Worm (Caenorhabditis elegans): ENCODE results near the gene unc-44.

DNA sequence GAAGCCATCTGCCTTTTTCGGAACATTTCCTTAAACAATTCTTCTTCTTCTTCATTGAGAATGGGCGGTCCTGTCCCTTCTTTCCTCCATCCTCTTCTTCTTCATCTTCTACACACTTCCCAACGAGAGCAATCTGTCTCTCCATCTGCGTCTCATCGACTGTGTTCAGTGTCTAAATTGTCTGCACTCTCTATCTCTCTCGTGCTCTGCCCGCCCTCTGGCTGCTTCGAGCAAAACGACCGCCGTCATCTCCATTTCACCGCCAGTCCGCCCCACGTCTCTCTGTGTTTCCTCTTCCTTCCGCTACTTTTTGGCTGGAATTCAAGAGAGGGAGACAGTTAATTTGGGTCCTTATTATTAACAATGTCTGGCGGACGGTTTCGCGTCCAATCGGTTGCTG is 78.1 kb downstream of the unc-44 start:
- TF ChIP-seq elt-3 (tag; optimal IDR thresholded peaks at IDR 0.05) (no peak), mdl-1 (tag; optimal IDR thresholded peaks at IDR 0.05) (no peak), nfya-1 (tag; optimal IDR thresholded peaks at IDR 0.05; ENCODE audit: insufficient read depth) (peak; percentile 71), nhr-28 (tag; optimal IDR thresholded peaks at IDR 0.05) (no peak), nhr-67 (tag; optimal IDR thresholded peaks at IDR 0.05) (no peak), snpc-4 (tag; optimal IDR thresholded peaks at IDR 0.05) (no peak), fos-1 (tag; optimal IDR thresholded peaks at IDR 0.05) (no peak), ZK546.5 (tag; optimal IDR thresholded peaks at IDR 0.05) (no peak), pqm-1 (tag; optimal IDR thresholded peaks at IDR 0.05) (no peak), skn-1 (tag; optimal IDR thresholded peaks at IDR 0.05) (no peak), elt-1 (tag; optimal IDR thresholded peaks at IDR 0.05) (no peak), ama-1 (optimal IDR thresholded peaks at IDR 0.05) (no peak)

All from whole organism, L3 larva.